Worm (Caenorhabditis elegans): ENCODE data around the gene maoc-1.

maoc-1 gene

DNA sequence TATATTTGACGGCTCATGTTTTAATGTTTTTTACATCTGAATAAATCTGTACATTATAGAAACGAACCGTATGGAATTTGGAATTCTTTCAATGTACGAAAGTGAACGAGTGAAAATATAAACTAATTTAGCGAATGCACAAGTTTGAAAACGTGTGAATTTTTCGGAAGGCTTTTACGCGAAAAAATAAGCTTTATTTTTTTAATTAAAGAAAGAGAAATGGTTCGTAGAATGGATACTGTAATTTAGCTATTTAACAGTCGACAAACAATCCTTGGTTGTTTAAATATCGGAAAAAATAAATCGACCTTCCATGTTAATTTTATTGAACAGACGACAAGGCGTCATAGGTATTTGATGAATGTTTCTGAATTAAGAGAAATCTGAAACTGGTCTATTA, 535 bp upstream of the maoc-1 start, which contains the start of gene acdh-12:
Gene acdh-12, minus strand, starts transcription at position 101 of the 400 bp plus-strand sequence.
- no peak for TF ChIP-seq aly-2 (tag; optimal IDR thresholded peaks at IDR 0.05)
- TF ChIP-seq skn-1 (tag; optimal IDR thresholded peaks at IDR 0.05): no peak
- TF ChIP-seq nhr-21 (tag; optimal IDR thresholded peaks at IDR 0.05): no peak

DNA sequence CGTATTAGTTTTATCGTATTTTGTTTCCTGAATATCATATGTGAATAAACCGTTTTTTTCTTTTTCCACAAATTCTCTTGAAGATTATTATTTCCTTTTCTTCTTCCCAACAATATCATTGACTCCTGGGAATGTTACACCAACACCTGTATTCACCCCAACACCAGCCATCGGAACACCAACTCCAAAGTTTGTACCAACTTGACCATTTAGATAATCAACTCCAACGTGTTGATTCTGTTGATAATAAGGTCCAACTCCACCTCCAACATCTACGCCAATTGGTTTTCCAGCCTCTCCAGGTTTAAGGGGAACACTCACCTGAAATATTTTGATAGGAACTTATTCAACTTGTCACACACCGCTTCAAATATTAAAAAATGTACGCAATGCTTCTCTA, 1.4 kb downstream of the maoc-1 start:
- TF ChIP-seq zag-1 (tag; optimal IDR thresholded peaks at IDR 0.05): no peak
- TF ChIP-seq ama-1 (optimal IDR thresholded peaks at IDR 0.05): no peak
- TF ChIP-seq nhr-10 (tag; optimal IDR thresholded peaks at IDR 0.05): no peak
- TF ChIP-seq elt-1 (tag; optimal IDR thresholded peaks at IDR 0.05): no peak
- TF ChIP-seq nhr-11 (tag; optimal IDR thresholded peaks at IDR 0.05): no peak
- no peak for TF ChIP-seq nhr-237 (tag; optimal IDR thresholded peaks at IDR 0.05)
- peak; percentile 32 for TF ChIP-seq crh-2 (tag; optimal IDR thresholded peaks at IDR 0.05)

DNA sequence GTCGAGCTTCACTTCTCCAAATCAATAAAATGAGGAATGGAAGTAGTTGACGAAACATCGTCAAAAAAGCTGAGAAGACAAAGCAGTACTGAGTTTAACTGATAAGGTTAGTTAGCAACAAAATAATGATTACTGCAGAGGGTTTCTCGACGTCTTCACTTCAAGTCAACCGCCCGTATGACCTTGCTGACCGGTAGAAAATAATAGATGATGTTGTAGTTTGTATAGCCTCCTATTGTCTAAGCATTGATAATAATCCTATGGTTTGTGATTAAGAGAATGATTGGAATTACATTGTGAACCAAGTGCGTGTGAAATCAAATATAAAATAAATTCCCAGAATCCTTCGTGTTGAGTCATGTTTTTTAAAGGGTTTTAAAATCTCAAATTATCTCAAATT, 3.2 kb downstream of the maoc-1 start, which contains the start of gene E04F6.6:
Gene E04F6.6, minus strand, starts transcription at position 258 of the 400 bp plus-strand sequence.
- TF ChIP-seq ama-1 (optimal IDR thresholded peaks at IDR 0.05) (no peak), ceh-16 (tag; optimal IDR thresholded peaks at IDR 0.05) (no peak), nhr-23 (tag; optimal IDR thresholded peaks at IDR 0.05) (no peak), F13H6.1 (tag; optimal IDR thresholded peaks at IDR 0.05) (no peak), nhr-237 (tag; optimal IDR thresholded peaks at IDR 0.05) (no peak), sma-9 (GFP tag; optimal IDR thresholded peaks at IDR 0.05) (no peak), sma-9 (tag; optimal IDR thresholded peaks at IDR 0.05) (no peak), lin-11 (tag; optimal IDR thresholded peaks at IDR 0.05) (no peak), C34F6.9 (tag; optimal IDR thresholded peaks at IDR 0.05) (no peak), ztf-11 (tag; optimal IDR thresholded peaks at IDR 0.05) (no peak), elt-1 (tag; optimal IDR thresholded peaks at IDR 0.05) (no peak), R02D3.7 (tag; optimal IDR thresholded peaks at IDR 0.05) (no peak), Y55F3AM.14 (GFP tag; optimal IDR thresholded peaks at IDR 0.05) (no peak), aly-2 (tag; optimal IDR thresholded peaks at IDR 0.05) (no peak), peb-1 (tag; optimal IDR thresholded peaks at IDR 0.05) (no peak), nhr-6 (tag; optimal IDR thresholded peaks at IDR 0.05) (no peak), mdl-1 (tag; optimal IDR thresholded peaks at IDR 0.05) (no peak), nhr-10 (tag; optimal IDR thresholded peaks at IDR 0.05) (no peak), skn-1 (tag; optimal IDR thresholded peaks at IDR 0.05) (no peak), lin-13 (GFP tag; optimal IDR thresholded peaks at IDR 0.05) (no peak)

DNA sequence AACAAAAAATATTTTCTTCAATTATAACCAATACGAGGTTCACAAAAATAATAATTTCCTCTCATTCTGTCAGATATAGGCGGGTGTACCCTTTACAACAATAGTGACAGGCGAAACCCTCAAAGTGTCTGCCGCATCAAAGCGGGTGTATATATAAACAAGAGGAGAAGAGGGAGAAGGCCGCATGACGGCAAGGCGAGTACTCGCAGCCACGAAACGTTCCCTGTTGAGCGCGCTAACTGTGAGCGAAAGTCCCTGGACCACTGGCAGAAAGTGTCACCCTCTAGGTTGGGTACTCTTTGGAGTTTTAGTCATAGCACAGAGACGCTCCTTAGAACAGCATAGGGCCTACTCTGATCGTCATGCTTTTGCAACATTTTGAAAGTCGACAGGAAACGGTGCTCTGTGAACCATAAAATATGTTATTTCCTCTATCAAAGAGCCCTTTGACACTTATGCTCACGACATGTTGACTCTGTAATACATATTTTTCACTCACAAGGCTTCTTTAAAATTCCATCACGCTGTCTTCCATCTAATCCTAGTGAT, 4.0 kb downstream of the maoc-1 start, which contains the start of gene pcrg-1:
Gene pcrg-1, plus strand, starts transcription at position 499 of the 549 bp plus-strand sequence.
- TF ChIP-seq Y55F3AM.14 (GFP tag; optimal IDR thresholded peaks at IDR 0.05) (peak; percentile 87), mdl-1 (tag; optimal IDR thresholded peaks at IDR 0.05) (peak in 1 of 2 experiments; percentile 8), nhr-77 (tag; optimal IDR thresholded peaks at IDR 0.05) (peak; percentile 8), ceh-16 (tag; optimal IDR thresholded peaks at IDR 0.05) (no peak), nhr-21 (tag; optimal IDR thresholded peaks at IDR 0.05) (peak; percentile 78), nhr-129 (tag; optimal IDR thresholded peaks at IDR 0.05) (peak; percentile 76), nhr-237 (tag; optimal IDR thresholded peaks at IDR 0.05) (no peak), blmp-1 (tag; optimal IDR thresholded peaks at IDR 0.05; ENCODE audit: insufficient read depth) (peak; percentile 9), fos-1 (tag; optimal IDR thresholded peaks at IDR 0.05) (peak; percentile 15), unc-55 (GFP tag; optimal IDR thresholded peaks at IDR 0.05) (peak; percentile 61), skn-1 (tag; optimal IDR thresholded peaks at IDR 0.05) (no peak), gmeb-1 (tag; optimal IDR thresholded peaks at IDR 0.05) (peak; percentile 72), mab-5 (tag; optimal IDR thresholded peaks at IDR 0.05) (peak; percentile 9), R02D3.7 (tag; optimal IDR thresholded peaks at IDR 0.05) (no peak), elt-3 (tag; optimal IDR thresholded peaks at IDR 0.05) (no peak), sma-9 (GFP tag; optimal IDR thresholded peaks at IDR 0.05) (peak; percentile 94), sma-9 (tag; optimal IDR thresholded peaks at IDR 0.05) (no peak), egl-27 (tag; optimal IDR thresholded peaks at IDR 0.05) (peak; percentile 60), lin-11 (tag; optimal IDR thresholded peaks at IDR 0.05) (peak; percentile 55), alr-1 (tag; optimal IDR thresholded peaks at IDR 0.05) (no peak), peb-1 (tag; optimal IDR thresholded peaks at IDR 0.05) (no peak), nhr-12 (tag; optimal IDR thresholded peaks at IDR 0.05) (no peak), ztf-1 (GFP tag; conservative IDR thresholded peaks at IDR 0.05) (no peak), nhr-23 (tag; optimal IDR thresholded peaks at IDR 0.05) (no peak), ama-1 (optimal IDR thresholded peaks at IDR 0.05) (no peak), lsy-2 (tag; optimal IDR thresholded peaks at IDR 0.05) (peak; percentile 55 to 79), sem-4 (tag; optimal IDR thresholded peaks at IDR 0.05) (no peak), ztf-4 (tag; optimal IDR thresholded peaks at IDR 0.05) (peak; percentile 75), unc-62 (GFP tag; optimal IDR thresholded peaks at IDR 0.05) (no peak), elt-1 (tag; optimal IDR thresholded peaks at IDR 0.05) (no peak), dmd-4 (tag; optimal IDR thresholded peaks at IDR 0.05) (no peak), F13H6.1 (tag; optimal IDR thresholded peaks at IDR 0.05) (peak; percentile 74), aly-2 (tag; optimal IDR thresholded peaks at IDR 0.05) (no peak), lin-39 (tag; optimal IDR thresholded peaks at IDR 0.05) (no peak), unc-39 (tag; optimal IDR thresholded peaks at IDR 0.05) (no peak), ztf-11 (tag; optimal IDR thresholded peaks at IDR 0.05) (no peak), sma-3 (GFP tag; optimal IDR thresholded peaks at IDR 0.05) (peak; percentile 86), nhr-11 (tag; optimal IDR thresholded peaks at IDR 0.05) (no peak), C34F6.9 (tag; optimal IDR thresholded peaks at IDR 0.05) (peak; percentile 64), ZK546.5 (tag; optimal IDR thresholded peaks at IDR 0.05) (no peak)
